Worm (Caenorhabditis elegans): Measurements from ENCODE around the gene oac-2.

oac-2 gene

DNA sequence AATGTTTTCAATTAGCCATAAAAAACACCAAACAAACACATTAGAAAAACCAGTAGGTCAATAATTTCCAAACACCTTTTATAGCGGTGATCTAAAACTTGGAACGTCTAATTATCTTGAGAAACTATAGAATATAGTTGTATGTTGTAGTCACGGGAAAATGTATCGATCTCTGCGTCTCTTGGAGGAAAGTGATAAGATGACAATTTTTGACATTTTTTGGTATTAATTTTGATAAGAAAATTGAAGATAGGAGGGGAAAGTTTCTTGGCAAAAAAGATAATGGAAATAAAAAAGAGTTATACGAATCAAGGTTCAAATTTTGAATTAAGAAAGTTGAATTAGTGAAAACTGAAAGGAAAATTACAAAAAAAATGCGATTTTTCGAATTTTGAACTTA, 30.8 kb upstream of the oac-2 start:
- TF ChIP-seq sea-1 (GFP tag; conservative IDR thresholded peaks at IDR 0.05) (no peak), aly-1 (tag; optimal IDR thresholded peaks at IDR 0.05) (no peak), ceh-36 (tag; optimal IDR thresholded peaks at IDR 0.05) (no peak), pes-1 (GFP tag; IDR thresholded peaks at IDR 0.05) (no peak), scrt-1 (GFP tag; IDR thresholded peaks at IDR 0.05) (no peak), flt-1 (GFP tag; IDR thresholded peaks at IDR 0.05) (no peak), hmg-4 (GFP tag; optimal IDR thresholded peaks at IDR 0.05) (no peak), tbx-11 (GFP tag; IDR thresholded peaks at IDR 0.05) (no peak), tra-4 (tag; optimal IDR thresholded peaks at IDR 0.05) (no peak)

DNA sequence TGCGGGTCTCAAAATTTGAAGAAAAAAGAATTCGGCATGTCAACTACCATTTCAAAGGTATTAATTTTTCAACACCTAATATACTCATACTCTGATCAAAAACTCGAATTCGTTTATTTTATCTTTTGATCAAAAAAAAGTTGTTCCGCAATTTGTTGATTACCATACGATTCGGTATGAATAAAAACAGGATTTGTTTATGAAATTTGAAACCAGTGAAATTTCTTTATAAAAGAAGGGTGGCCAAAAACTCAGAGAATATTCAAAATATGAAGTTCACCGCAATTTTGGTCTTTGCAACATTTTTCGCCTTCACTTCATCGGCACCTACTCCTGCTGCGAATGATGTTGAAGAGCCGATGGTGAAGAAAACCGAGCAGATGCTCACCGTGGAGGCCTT, 27.1 kb upstream of the oac-2 start, which contains the start of the genes C07G3.8 and C07G3.10:
Gene C07G3.8, minus strand, starts transcription at position 101 of the 400 bp plus-strand sequence.
Gene C07G3.10, plus strand, starts transcription at position 270 of the 400 bp plus-strand sequence.
- no peak for TF ChIP-seq hmg-4 (GFP tag; optimal IDR thresholded peaks at IDR 0.05)
- TF ChIP-seq flt-1 (GFP tag; IDR thresholded peaks at IDR 0.05) = no peak
- no peak for TF ChIP-seq ets-7 (tag; optimal IDR thresholded peaks at IDR 0.05)
- TF ChIP-seq sea-1 (GFP tag; conservative IDR thresholded peaks at IDR 0.05) = no peak
- no peak for TF ChIP-seq ceh-36 (tag; optimal IDR thresholded peaks at IDR 0.05)
- TF ChIP-seq tbx-37 (GFP tag; conservative IDR thresholded peaks at IDR 0.05) = no peak
- TF ChIP-seq B0310.2 (tag; optimal IDR thresholded peaks at IDR 0.05) = no peak
- no peak for TF ChIP-seq F13C5.2 (tag; optimal IDR thresholded peaks at IDR 0.05)
- no peak for TF ChIP-seq tra-4 (tag; optimal IDR thresholded peaks at IDR 0.05)
- no peak for TF ChIP-seq ama-1 (optimal IDR thresholded peaks at IDR 0.05)
- TF ChIP-seq hnd-1 (tag; optimal IDR thresholded peaks at IDR 0.05) = no peak
- TF ChIP-seq aly-1 (tag; optimal IDR thresholded peaks at IDR 0.05) = no peak
- no peak for TF ChIP-seq hmbx-1 (tag; optimal IDR thresholded peaks at IDR 0.05)

DNA sequence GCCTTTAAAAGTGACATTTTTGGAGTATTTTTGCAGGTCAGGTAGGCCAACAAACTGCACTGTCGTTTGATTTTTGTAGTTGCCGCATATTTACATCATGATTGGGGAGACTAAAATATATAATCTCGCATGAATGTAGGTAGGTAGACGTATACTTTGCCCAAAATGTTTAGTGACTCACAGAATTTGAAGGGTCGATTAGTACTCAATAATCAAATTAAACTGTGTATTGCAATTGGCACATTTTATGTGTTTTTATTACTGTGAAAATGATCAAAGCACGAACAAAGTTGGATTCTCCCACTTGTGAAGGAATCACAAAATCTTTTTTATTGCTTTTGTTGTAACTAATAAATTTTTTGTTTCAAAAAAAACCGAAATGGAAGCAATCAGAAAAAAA, 22.0 kb upstream of the oac-2 start, which contains the start of gene C07G3.15:
Gene C07G3.15, minus strand, starts transcription at position 101 of the 400 bp plus-strand sequence.
- TF ChIP-seq sea-1 (GFP tag; conservative IDR thresholded peaks at IDR 0.05) = no peak
- no peak for TF ChIP-seq ama-1 (optimal IDR thresholded peaks at IDR 0.05)
- no peak for TF ChIP-seq scrt-1 (GFP tag; IDR thresholded peaks at IDR 0.05)

DNA sequence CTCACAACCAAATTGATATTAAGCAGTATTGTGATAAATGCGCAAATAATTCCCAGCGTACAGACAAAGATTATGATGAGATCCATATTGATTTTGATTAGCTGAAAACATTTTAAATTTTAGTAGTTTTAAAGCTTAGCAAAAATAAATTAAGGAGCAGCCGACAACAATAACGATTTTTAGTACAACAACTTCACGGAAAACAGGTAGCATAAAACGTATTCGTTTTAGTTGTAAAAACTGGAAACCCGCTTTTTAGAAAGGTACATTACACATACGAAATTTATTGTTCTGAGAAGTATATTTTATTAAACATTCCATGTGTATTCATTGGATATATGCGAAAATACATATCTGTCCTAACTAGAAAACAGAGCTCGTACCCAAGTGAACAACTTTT, 15.5 kb upstream of the oac-2 start, which contains the start of gene srbc-36:
Gene srbc-36, minus strand, starts transcription at position 101 of the 400 bp plus-strand sequence.
- TF ChIP-seq aly-1 (tag; optimal IDR thresholded peaks at IDR 0.05) (no peak), scrt-1 (GFP tag; IDR thresholded peaks at IDR 0.05) (no peak), ceh-13 (GFP tag; optimal IDR thresholded peaks at IDR 0.05) (no peak), sea-1 (GFP tag; conservative IDR thresholded peaks at IDR 0.05) (no peak), ceh-36 (tag; optimal IDR thresholded peaks at IDR 0.05) (no peak), F13C5.2 (tag; optimal IDR thresholded peaks at IDR 0.05) (no peak), pes-1 (GFP tag; IDR thresholded peaks at IDR 0.05) (no peak), ets-7 (tag; optimal IDR thresholded peaks at IDR 0.05) (no peak), B0310.2 (tag; optimal IDR thresholded peaks at IDR 0.05) (no peak)

DNA sequence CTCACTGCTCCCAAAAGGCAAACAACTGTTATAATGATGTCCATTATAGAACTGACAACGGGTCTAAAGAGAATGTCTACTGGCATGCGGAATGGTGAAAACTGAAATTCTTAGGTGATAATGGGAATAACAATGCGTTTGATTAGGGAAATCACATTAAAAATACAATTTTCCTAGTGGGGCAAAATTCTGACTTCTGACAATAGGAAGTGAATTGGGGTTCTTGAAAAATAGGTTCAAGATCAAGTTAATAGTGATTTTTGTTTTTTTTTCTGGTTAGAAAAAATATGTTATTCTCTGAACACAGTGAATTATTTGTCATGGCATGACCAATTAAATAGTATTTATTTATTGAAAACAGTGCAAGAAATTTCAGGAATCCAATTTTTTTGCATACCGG, 11.9 kb upstream of the oac-2 start, which contains the start of gene srbc-32:
Gene srbc-32, minus strand, starts transcription at position 101 of the 400 bp plus-strand sequence.
- no peak for TF ChIP-seq ceh-13 (GFP tag; optimal IDR thresholded peaks at IDR 0.05)
- no peak for TF ChIP-seq ceh-36 (tag; optimal IDR thresholded peaks at IDR 0.05)
- TF ChIP-seq ets-7 (tag; optimal IDR thresholded peaks at IDR 0.05) = no peak
- TF ChIP-seq pes-1 (GFP tag; IDR thresholded peaks at IDR 0.05) = no peak
- TF ChIP-seq tra-4 (tag; optimal IDR thresholded peaks at IDR 0.05) = no peak
- TF ChIP-seq ama-1 (optimal IDR thresholded peaks at IDR 0.05) = no peak
- TF ChIP-seq hmg-4 (GFP tag; optimal IDR thresholded peaks at IDR 0.05) = no peak
- no peak for TF ChIP-seq tbx-37 (GFP tag; conservative IDR thresholded peaks at IDR 0.05)
- no peak for TF ChIP-seq F13C5.2 (tag; optimal IDR thresholded peaks at IDR 0.05)
- no peak for TF ChIP-seq scrt-1 (GFP tag; IDR thresholded peaks at IDR 0.05)
- TF ChIP-seq hmbx-1 (tag; optimal IDR thresholded peaks at IDR 0.05) = no peak
- TF ChIP-seq flt-1 (GFP tag; IDR thresholded peaks at IDR 0.05) = no peak
- no peak for TF ChIP-seq hnd-1 (tag; optimal IDR thresholded peaks at IDR 0.05)
- no peak for TF ChIP-seq sea-1 (GFP tag; conservative IDR thresholded peaks at IDR 0.05)
- TF ChIP-seq tbx-11 (GFP tag; IDR thresholded peaks at IDR 0.05) = no peak
- TF ChIP-seq B0310.2 (tag; optimal IDR thresholded peaks at IDR 0.05) = no peak
- no peak for TF ChIP-seq aly-1 (tag; optimal IDR thresholded peaks at IDR 0.05)

DNA sequence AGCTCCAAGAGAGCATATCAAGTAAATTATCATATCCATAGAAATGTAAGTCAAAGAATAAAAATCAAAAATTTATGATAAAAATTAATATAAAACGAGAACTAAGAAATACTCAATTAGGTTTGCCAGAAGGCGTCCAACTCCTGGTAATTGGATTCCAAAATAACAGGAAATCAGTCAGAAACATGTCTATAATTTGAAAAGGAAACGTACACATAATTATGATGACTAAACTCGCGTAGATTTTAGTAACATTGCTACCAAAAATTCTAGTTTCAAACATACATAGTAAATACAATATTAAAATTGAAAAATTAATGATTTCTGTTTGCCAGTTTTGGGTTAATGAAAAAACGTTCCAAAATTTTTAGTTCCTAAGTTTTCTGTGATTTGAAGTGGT, 9.8 kb upstream of the oac-2 start, which contains the start of gene srbc-33:
Gene srbc-33, minus strand, starts transcription at position 101 of the 400 bp plus-strand sequence.
- TF ChIP-seq ceh-36 (tag; optimal IDR thresholded peaks at IDR 0.05) (no peak), F13C5.2 (tag; optimal IDR thresholded peaks at IDR 0.05) (no peak), hnd-1 (tag; optimal IDR thresholded peaks at IDR 0.05) (no peak), hmbx-1 (tag; optimal IDR thresholded peaks at IDR 0.05) (no peak), sea-1 (GFP tag; conservative IDR thresholded peaks at IDR 0.05) (no peak), hmg-4 (GFP tag; optimal IDR thresholded peaks at IDR 0.05) (no peak), ama-1 (optimal IDR thresholded peaks at IDR 0.05) (no peak), pes-1 (GFP tag; IDR thresholded peaks at IDR 0.05) (no peak), tra-4 (tag; optimal IDR thresholded peaks at IDR 0.05) (no peak), ets-7 (tag; optimal IDR thresholded peaks at IDR 0.05) (no peak), scrt-1 (GFP tag; IDR thresholded peaks at IDR 0.05) (no peak), aly-1 (tag; optimal IDR thresholded peaks at IDR 0.05) (no peak), tbx-11 (GFP tag; IDR thresholded peaks at IDR 0.05) (no peak), ceh-13 (GFP tag; optimal IDR thresholded peaks at IDR 0.05) (no peak), flt-1 (GFP tag; IDR thresholded peaks at IDR 0.05) (no peak)

DNA sequence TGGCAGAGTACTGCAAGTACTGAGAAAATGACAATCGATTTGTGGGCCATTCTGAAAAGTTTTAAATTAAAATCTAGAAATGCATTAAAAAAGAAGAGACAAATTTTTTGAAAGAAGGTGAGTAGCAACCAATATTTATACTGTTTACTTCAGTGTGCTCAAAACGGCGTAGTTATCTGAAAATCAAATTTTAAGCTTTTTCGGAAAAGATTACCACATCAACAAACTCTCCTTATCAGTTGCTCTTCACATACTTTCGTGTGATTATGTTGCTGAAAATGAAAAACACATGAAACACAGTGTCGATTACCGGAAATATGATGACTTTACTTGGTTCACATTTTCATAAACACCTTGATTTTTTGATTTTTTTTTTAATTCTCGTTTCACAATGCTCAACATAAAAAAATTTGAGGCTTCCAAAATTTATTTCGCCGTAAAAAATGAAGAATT, 7.7 kb upstream of the oac-2 start, which contains the start of gene lys-7:
Gene lys-7, minus strand, starts transcription at position 51 of the 453 bp plus-strand sequence.
- TF ChIP-seq aly-1 (tag; optimal IDR thresholded peaks at IDR 0.05) (no peak), tra-4 (tag; optimal IDR thresholded peaks at IDR 0.05) (no peak), flt-1 (GFP tag; IDR thresholded peaks at IDR 0.05) (no peak), scrt-1 (GFP tag; IDR thresholded peaks at IDR 0.05) (no peak), tbx-11 (GFP tag; IDR thresholded peaks at IDR 0.05) (no peak), tbx-37 (GFP tag; conservative IDR thresholded peaks at IDR 0.05) (no peak), hnd-1 (tag; optimal IDR thresholded peaks at IDR 0.05) (no peak), hmg-4 (GFP tag; optimal IDR thresholded peaks at IDR 0.05) (no peak), hmbx-1 (tag; optimal IDR thresholded peaks at IDR 0.05) (no peak), sea-1 (GFP tag; conservative IDR thresholded peaks at IDR 0.05) (no peak), pes-1 (GFP tag; IDR thresholded peaks at IDR 0.05) (no peak), ama-1 (optimal IDR thresholded peaks at IDR 0.05) (no peak), F13C5.2 (tag; optimal IDR thresholded peaks at IDR 0.05) (no peak), ceh-13 (GFP tag; optimal IDR thresholded peaks at IDR 0.05) (no peak), ets-7 (tag; optimal IDR thresholded peaks at IDR 0.05) (no peak)

Data from whole organism, early embryonic.